Worm (Caenorhabditis elegans) whole organism, L3 larva: ENCODE results near the gene F16G10.1.

ENCODE experiments used
- fos-1 ChIP-seq: fragments of 150-350 bp; optimal IDR thresholded peaks from 2 replicates; lab custom pipeline; 2014; ENCODE audit warnings: missing biosample characterization, missing genetic modification characterization
- nhr-11 ChIP-seq: fragments of 150-350 bp; optimal IDR thresholded peaks from 2 replicates; lab custom pipeline; 2014; ENCODE audit warnings: missing biosample characterization, missing genetic modification characterization
- skn-1 ChIP-seq: fragments of 150-350 bp; optimal IDR thresholded peaks from 2 replicates; lab custom pipeline; 2014; ENCODE audit warnings: missing biosample characterization, missing genetic modification characterization
- zag-1 ChIP-seq: fragments of 150-350 bp; optimal IDR thresholded peaks from 2 replicates; lab custom pipeline; 2014; ENCODE audit warnings: missing biosample characterization, missing genetic modification characterization

DNA sequence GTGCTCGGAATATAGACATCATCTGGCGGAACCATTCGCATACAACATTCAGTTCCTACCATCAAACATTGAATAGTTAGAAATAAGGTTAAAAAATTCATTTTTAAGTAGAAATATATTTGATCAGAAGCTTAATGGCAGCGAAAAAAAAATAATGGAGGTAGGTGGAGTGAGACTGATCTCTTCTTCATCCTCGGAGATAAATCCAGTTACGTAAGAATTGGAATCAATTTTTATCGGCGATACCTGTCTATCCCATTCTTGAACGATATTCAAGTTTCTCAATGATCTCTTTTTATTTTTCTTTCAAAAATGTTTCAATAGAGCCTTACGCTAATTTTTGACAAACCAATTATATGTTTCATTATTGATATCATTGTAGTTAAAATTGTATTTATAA, 18.6 kb upstream of the F16G10.1 start, which contains the start of gene F16G10.9:
- TF ChIP-seq fos-1 (tag; lab: Kevin White, UChicago) = no peak
- no peak for TF ChIP-seq nhr-11 (tag; lab: Kevin White, UChicago)
- no peak for TF ChIP-seq zag-1 (tag; lab: Kevin White, UChicago)
- TF ChIP-seq skn-1 (tag; lab: Kevin White, UChicago) = no peak
